Fruit fly (Drosophila melanogaster): ENCODE data around the gene CG32683.

The CG32683 gene

DNA sequence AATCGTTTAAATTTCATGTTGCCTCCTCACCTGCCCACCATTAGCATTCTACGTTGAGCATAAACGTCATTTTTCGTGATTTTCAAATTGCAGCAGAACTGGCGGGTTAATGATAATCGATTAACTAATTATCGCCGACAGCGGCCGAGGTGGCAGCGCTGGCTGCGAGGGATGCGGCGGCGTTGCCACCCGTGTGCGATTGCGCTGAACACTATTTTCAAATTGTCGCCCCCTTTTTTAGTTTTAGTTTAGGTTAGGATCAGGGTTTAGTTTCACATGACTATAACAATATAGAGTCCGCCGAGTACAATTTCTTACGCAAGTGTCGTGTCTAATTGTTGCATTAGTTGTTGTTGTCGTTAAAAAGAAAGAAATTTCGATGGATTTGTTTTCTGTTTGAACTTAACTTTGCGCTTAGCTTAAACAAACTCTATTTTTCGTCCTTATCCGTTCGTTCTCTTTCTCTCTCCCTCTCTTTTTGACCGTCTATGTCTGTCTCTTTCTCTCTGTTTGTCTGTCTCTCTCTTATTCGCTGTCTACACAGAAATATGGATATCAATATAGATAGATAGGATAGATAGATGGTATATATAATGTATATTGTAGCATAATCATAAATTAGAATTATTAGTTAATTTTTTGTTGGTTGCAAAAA, 8.5 kb upstream of the CG32683 start (continued):
- TF ChIP-seq CG2129 (GFP tag; IDR thresholded peaks at IDR 0.05; ENCODE audit: partially characterized antibody) (no peak), jing (GFP tag; optimal IDR thresholded peaks at IDR 0.05) (no peak), crp (GFP tag; optimal IDR thresholded peaks at IDR 0.05) (no peak), Doc3 (GFP tag; IDR thresholded peaks at IDR 0.05; ENCODE audit: partially characterized antibody) (no peak), CG11247 (GFP tag; IDR thresholded peaks at IDR 0.05) (no peak), CG14667 (GFP tag; IDR thresholded peaks at IDR 0.05) (no peak), Nf-YC (tag; optimal IDR thresholded peaks at IDR 0.05) (peak; percentile 29), z (GFP tag; IDR thresholded peaks at IDR 0.05) (no peak), CG9727 (GFP tag; optimal IDR thresholded peaks at IDR 0.05) (peak; percentile 1), Dip3 (GFP tag; optimal IDR thresholded peaks at IDR 0.05) (no peak), CG14860 (GFP tag; IDR thresholded peaks at IDR 0.05; ENCODE audit: partially characterized antibody) (0 out of 3 replicates have a peak, but pooled peaks have one; percentile 41), Usf (GFP tag; optimal IDR thresholded peaks at IDR 0.05) (no peak), HLH3B (GFP tag; IDR thresholded peaks at IDR 0.05) (no peak), sens (GFP tag) (peak; percentile 79), hbn (GFP tag; IDR thresholded peaks at IDR 0.05; ENCODE audit: partially characterized antibody) (peak; percentile 29; the same call in 1 of the 2 replicates), Sry-δ (GFP tag; optimal IDR thresholded peaks at IDR 0.05) (peak; percentile 64), Sin3A (optimal IDR thresholded peaks at IDR 0.05) (no peak), grau (tag; optimal IDR thresholded peaks at IDR 0.05) (no peak), CG17568 (GFP tag; optimal IDR thresholded peaks at IDR 0.05) (no peak), NC2β (GFP tag; optimal IDR thresholded peaks at IDR 0.05) (peak; percentile 36), Taf1 (GFP tag; IDR thresholded peaks at IDR 0.05) (no peak), MBD-R2 (GFP tag; IDR thresholded peaks at IDR 0.05) (peak; percentile 49), CG6791 (GFP tag; IDR thresholded peaks at IDR 0.05; ENCODE audit: partially characterized antibody) (peak; percentile 63; the same call in 2 of the 3 replicates), Trl (optimal IDR thresholded peaks at IDR 0.05) (no peak), Trl (GFP tag; optimal IDR thresholded peaks at IDR 0.05) (peak; percentile 23), CG3163 (GFP tag; optimal IDR thresholded peaks at IDR 0.05) (no peak), CG31388 (GFP tag; optimal IDR thresholded peaks at IDR 0.05) (no peak), CG12769 (tag; optimal IDR thresholded peaks at IDR 0.05) (no peak), CG3726 (GFP tag; IDR thresholded peaks at IDR 0.05) (no peak), lbe (GFP tag; optimal IDR thresholded peaks at IDR 0.05) (no peak), sug (tag; optimal IDR thresholded peaks at IDR 0.05) (no peak), CG8924 (tag; optimal IDR thresholded peaks at IDR 0.05) (no peak), nom (GFP tag; optimal IDR thresholded peaks at IDR 0.05) (no peak), slp2 (GFP tag; optimal IDR thresholded peaks at IDR 0.05) (no peak), CG12155 (GFP tag; optimal IDR thresholded peaks at IDR 0.05) (no peak), CG16813 (GFP tag; IDR thresholded peaks at IDR 0.05; ENCODE audit: partially characterized antibody) (peak; percentile 60; the same call in 2 of the 3 replicates), CG15073 (GFP tag; optimal IDR thresholded peaks at IDR 0.05) (no peak), CG17385 (GFP tag; optimal IDR thresholded peaks at IDR 0.05) (no peak), CG3838 (GFP tag; optimal IDR thresholded peaks at IDR 0.05) (no peak), CG10366 (GFP tag; IDR thresholded peaks at IDR 0.05) (no peak), Hr51 (GFP tag; optimal IDR thresholded peaks at IDR 0.05) (no peak), NK7.1 (GFP tag; optimal IDR thresholded peaks at IDR 0.05) (no peak), CG15479 (GFP tag; optimal IDR thresholded peaks at IDR 0.05) (peak; percentile 3), fd64A (GFP tag; optimal IDR thresholded peaks at IDR 0.05) (no peak), org-1 (GFP tag; optimal IDR thresholded peaks at IDR 0.05) (no peak), p53 (GFP tag; optimal IDR thresholded peaks at IDR 0.05) (no peak), kni (GFP tag; optimal IDR thresholded peaks at IDR 0.05) (no peak), HLH4C (GFP tag; IDR thresholded peaks at IDR 0.05; ENCODE audit: partially characterized antibody) (peak; percentile 69), Aef1 (GFP tag; IDR thresholded peaks at IDR 0.05) (no peak), CHES-1-like (GFP tag; optimal IDR thresholded peaks at IDR 0.05) (no peak)

All from whole organism, embryonic.